Worm (Caenorhabditis elegans) whole organism, L3 larva: ENCODE results near the gene srv-15.

Source experiments
- R02D3.7 ChIP-seq: fragments of 150-350 bp; optimal IDR thresholded peaks from 2 replicates; lab custom pipeline; 2014; ENCODE audit warnings: missing biosample characterization, missing genetic modification characterization
- ZK546.5 ChIP-seq: sonication (generic microtip); optimal IDR thresholded peaks from 2 replicates; lab custom pipeline; 2017; ENCODE audit warnings: missing biosample characterization, missing genetic modification characterization
- aly-2 ChIP-seq: fragments of 150-350 bp; optimal IDR thresholded peaks from 2 replicates; lab custom pipeline; 2014; ENCODE audit warnings: missing biosample characterization, missing genetic modification characterization
- ama-1 ChIP-seq: fragments of 150-350 bp; optimal IDR thresholded peaks from 2 replicates; lab custom pipeline; 2018
- ceh-16 ChIP-seq: sonication (generic microtip); optimal IDR thresholded peaks from 2 replicates; lab custom pipeline; 2017; ENCODE audit warnings: missing biosample characterization, missing genetic modification characterization
- ceh-28 ChIP-seq: fragments of 150-350 bp; optimal IDR thresholded peaks from 2 replicates; lab custom pipeline; 2014; ENCODE audit warnings: missing biosample characterization, missing genetic modification reagents, missing genetic modification characterization
- ceh-82 ChIP-seq: fragments of 150-350 bp; optimal IDR thresholded peaks from 2 replicates; lab custom pipeline; 2014; ENCODE audit warnings: missing biosample characterization, missing genetic modification characterization
- daf-12 ChIP-seq: fragments of 150-350 bp; optimal IDR thresholded peaks from 2 replicates; lab custom pipeline; 2014; ENCODE audit warnings: missing biosample characterization, missing genetic modification reagents, missing genetic modification characterization
- egl-5 ChIP-seq: fragments of 150-350 bp; optimal IDR thresholded peaks from 2 replicates; lab custom pipeline; 2017; ENCODE audit warnings: missing biosample characterization, missing genetic modification reagents, missing genetic modification characterization, inconsistent platforms
- elt-1 ChIP-seq: fragments of 150-350 bp; optimal IDR thresholded peaks from 2 replicates; lab custom pipeline; 2014; ENCODE audit warnings: missing biosample characterization, missing genetic modification characterization
- elt-2 ChIP-seq: sonication (generic microtip); optimal IDR thresholded peaks from 2 replicates; lab custom pipeline; 2016; ENCODE audit warnings: missing genetic modification reagents, mild to moderate bottlenecking, missing genetic modification characterization, missing compliant biosample characterization
- elt-3 ChIP-seq, 3 experiments: fragments of 150-350 bp in 1 of 3; sonication (generic microtip) in 2 of 3; optimal IDR thresholded peaks; 2 replicates in 2 of 3; 4 replicates in 1 of 3; lab custom pipeline; 2014 to 2017; ENCODE audit warnings: missing biosample characterization in 3 of 3, missing genetic modification characterization in 3 of 3
- eor-1 ChIP-seq, 2 experiments: fragments of 150-350 bp; optimal IDR thresholded peaks; 2 replicates each; lab custom pipeline; 2014 to 2018; ENCODE audit warnings: missing biosample characterization in 2 of 2, missing genetic modification characterization in 2 of 2
- fkh-10 ChIP-seq: sonication (generic microtip); optimal IDR thresholded peaks from 2 replicates; lab custom pipeline; 2017; ENCODE audit warnings: missing biosample characterization, missing genetic modification reagents, missing genetic modification characterization
- fkh-2 ChIP-seq: fragments of 150-350 bp; optimal IDR thresholded peaks from 2 replicates; lab custom pipeline; 2014; ENCODE audit warnings: missing biosample characterization, missing genetic modification reagents, missing genetic modification characterization
- fos-1 ChIP-seq: fragments of 150-350 bp; optimal IDR thresholded peaks from 2 replicates; lab custom pipeline; 2014; ENCODE audit warnings: missing biosample characterization, missing genetic modification characterization
- hmg-11 ChIP-seq: sonication (generic microtip); optimal IDR thresholded peaks from 2 replicates; lab custom pipeline; 2016; ENCODE audit warnings: missing genetic modification characterization, missing compliant biosample characterization
- lin-15B ChIP-seq: fragments of 150-350 bp; optimal IDR thresholded peaks from 2 replicates; lab custom pipeline; 2014; ENCODE audit warnings: missing biosample characterization, missing genetic modification characterization
- lin-39 ChIP-seq: fragments of 150-350 bp; optimal IDR thresholded peaks from 2 replicates; lab custom pipeline; 2018; ENCODE audit warnings: missing biosample characterization, missing genetic modification reagents, missing genetic modification characterization
- mdl-1 ChIP-seq: fragments of 150-350 bp; optimal IDR thresholded peaks from 2 replicates; lab custom pipeline; 2014; ENCODE audit warnings: missing biosample characterization, missing genetic modification characterization
- mml-1 ChIP-seq: fragments of 150-350 bp; sonication (generic microtip); optimal IDR thresholded peaks from 3 replicates; lab custom pipeline; 2014; ENCODE audit warnings: missing biosample characterization, missing genetic modification characterization
- nhr-12 ChIP-seq: fragments of 150-350 bp; optimal IDR thresholded peaks from 2 replicates; lab custom pipeline; 2014; ENCODE audit warnings: missing biosample characterization, missing genetic modification characterization
- nhr-23 ChIP-seq: fragments of 150-350 bp; optimal IDR thresholded peaks from 2 replicates; lab custom pipeline; 2014; ENCODE audit warnings: missing biosample characterization, missing genetic modification reagents, missing genetic modification characterization
- nhr-237 ChIP-seq: fragments of 150-350 bp; optimal IDR thresholded peaks from 2 replicates; lab custom pipeline; 2014; ENCODE audit warnings: missing biosample characterization, missing genetic modification characterization
- nhr-25 ChIP-seq: sonication (generic microtip); optimal IDR thresholded peaks from 2 replicates; lab custom pipeline; 2017; ENCODE audit warnings: missing biosample characterization, missing genetic modification characterization
- nhr-28 ChIP-seq: fragments of 150-350 bp; optimal IDR thresholded peaks from 2 replicates; lab custom pipeline; 2014; ENCODE audit warnings: missing biosample characterization, missing genetic modification characterization
- nhr-43 ChIP-seq: sonication (generic microtip); optimal IDR thresholded peaks from 2 replicates; lab custom pipeline; 2016; ENCODE audit warnings: mild to moderate bottlenecking, missing genetic modification characterization, missing compliant biosample characterization; ENCODE audit not compliant: poor library complexity, severe bottlenecking
- nhr-67 ChIP-seq: fragments of 150-350 bp; optimal IDR thresholded peaks from 2 replicates; lab custom pipeline; 2014; ENCODE audit warnings: missing biosample characterization, missing genetic modification characterization
- nhr-76 ChIP-seq: fragments of 150-350 bp; sonication (generic microtip); optimal IDR thresholded peaks from 5 replicates; lab custom pipeline; 2014; ENCODE audit warnings: missing biosample characterization, missing genetic modification characterization
- pha-4 ChIP-seq: fragments of 150-350 bp; optimal IDR thresholded peaks from 2 replicates; lab custom pipeline; 2014; ENCODE audit warnings: missing biosample characterization, missing genetic modification reagents, missing genetic modification characterization
- pqm-1 ChIP-seq: fragments of 150-350 bp; optimal IDR thresholded peaks from 2 replicates; lab custom pipeline; 2017; ENCODE audit warnings: missing biosample characterization, missing genetic modification characterization, inconsistent platforms
- sea-2 ChIP-seq: fragments of 150-350 bp; sonication (generic microtip); optimal IDR thresholded peaks from 4 replicates; lab custom pipeline; 2014; ENCODE audit warnings: missing biosample characterization, missing genetic modification reagents, missing genetic modification characterization
- skn-1 ChIP-seq: fragments of 150-350 bp; optimal IDR thresholded peaks from 2 replicates; lab custom pipeline; 2014; ENCODE audit warnings: missing biosample characterization, missing genetic modification characterization
- snpc-4 ChIP-seq: fragments of 150-350 bp; optimal IDR thresholded peaks from 2 replicates; lab custom pipeline; 2014; ENCODE audit warnings: missing biosample characterization, missing genetic modification characterization
- tbx-2 ChIP-seq: sonication (generic microtip); optimal IDR thresholded peaks from 2 replicates; lab custom pipeline; 2016; ENCODE audit warnings: mild to moderate bottlenecking, missing genetic modification characterization, missing compliant biosample characterization
- unc-39 ChIP-seq: sonication (generic microtip); optimal IDR thresholded peaks from 4 replicates; lab custom pipeline; 2017; ENCODE audit warnings: missing biosample characterization, missing genetic modification characterization
- unc-62 ChIP-seq: fragments of 150-350 bp; sonication (generic microtip); optimal IDR thresholded peaks from 4 replicates; lab custom pipeline; 2014; ENCODE audit warnings: missing biosample characterization, missing genetic modification reagents, missing genetic modification characterization
- zag-1 ChIP-seq: fragments of 150-350 bp; optimal IDR thresholded peaks from 2 replicates; lab custom pipeline; 2014; ENCODE audit warnings: missing biosample characterization, missing genetic modification characterization

Gene srv-15

ce11 chrIV:15883922-15884321, 22.5 kb upstream of the srv-15 start, which contains the start of gene Y105C5B.3:
Gene Y105C5B.3 (plus strand): TSS chrIV:15884222.
- no peak for TF ChIP-seq elt-2 (tag; lab: Kevin White, UChicago)
- TF ChIP-seq fkh-10 (GFP tag; lab: Kevin White, UChicago): no peak
- TF ChIP-seq ama-1 (lab: Kevin White, UChicago): no peak
- TF ChIP-seq ceh-82 (tag; lab: Kevin White, UChicago): no peak
- no peak for TF ChIP-seq sea-2 (GFP tag; lab: Kevin White, UChicago)
- TF ChIP-seq R02D3.7: no peak
- no peak for TF ChIP-seq mdl-1 (tag; lab: Kevin White, UChicago)
- TF ChIP-seq nhr-25: no peak
- TF ChIP-seq nhr-67 (tag; lab: Kevin White, UChicago): no peak
- no peak for TF ChIP-seq nhr-23 (tag; lab: Kevin White, UChicago)
- no peak for TF ChIP-seq fos-1
- TF ChIP-seq ceh-16 (tag; lab: Kevin White, UChicago): no peak
- TF ChIP-seq eor-1 (tag; optimal IDR thresholded peaks at IDR 0.05; lab: Kevin White, UChicago): no peak
- no peak for TF ChIP-seq nhr-237

- TF ChIP-seq elt-2 (tag; lab: Kevin White, UChicago) (no peak), pha-4 (tag; lab: Kevin White, UChicago) (no peak), ZK546.5 (tag; lab: Kevin White, UChicago) (no peak), unc-62 (GFP tag; lab: Kevin White, UChicago) (no peak), unc-39 (no peak), egl-5 (no peak), sea-2 (GFP tag; lab: Kevin White, UChicago) (no peak), nhr-25 (no peak), nhr-43 (tag; lab: Kevin White, UChicago) (no peak), lin-15B (tag; lab: Kevin White, UChicago) (no peak)
- TF ChIP-seq, all 47 proteins: peak for 0
Observed at ce11 chrIV:15894133-15894532, 12.2 kb upstream of the srv-15 start, which contains the start of gene srv-14. Gene srv-14 (minus strand): TSS chrIV:15894233.

DNA sequence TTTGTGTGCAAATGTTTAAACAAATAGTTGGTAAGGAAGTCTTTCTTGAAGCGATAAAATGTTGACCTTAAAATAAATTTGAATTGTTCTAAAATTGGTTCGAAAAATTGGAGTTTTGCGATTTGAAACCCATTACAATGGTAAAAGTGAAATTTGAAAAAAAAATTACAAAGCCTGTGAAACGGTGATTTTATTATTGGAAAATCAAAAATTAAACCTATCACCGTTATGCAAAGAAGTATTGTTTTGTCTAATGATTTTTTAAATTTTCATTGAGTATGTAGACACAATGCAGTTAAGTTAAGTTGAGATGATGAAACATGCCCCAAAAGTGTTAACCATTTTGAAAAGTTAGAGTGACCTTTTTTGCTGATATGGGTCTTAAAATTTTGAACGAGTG, 11.6 kb upstream of the srv-15 start:
- TF ChIP-seq nhr-25: no peak
- no peak for TF ChIP-seq daf-12
- no peak for TF ChIP-seq elt-3 (tag; optimal IDR thresholded peaks at IDR 0.05; lab: Kevin White, UChicago)
- no peak for TF ChIP-seq ceh-28 (tag; lab: Kevin White, UChicago)
- no peak for TF ChIP-seq hmg-11 (tag; lab: Kevin White, UChicago)
- TF ChIP-seq elt-1 (tag; lab: Kevin White, UChicago): no peak
- no peak for TF ChIP-seq unc-39
- TF ChIP-seq nhr-28: no peak
- TF ChIP-seq mml-1 (tag; lab: Kevin White, UChicago): no peak
- no peak for TF ChIP-seq R02D3.7
- TF ChIP-seq sea-2 (GFP tag; lab: Kevin White, UChicago): no peak
- TF ChIP-seq eor-1 (tag; optimal IDR thresholded peaks at IDR 0.05; lab: Kevin White, UChicago): no peak
- TF ChIP-seq lin-39 (tag; lab: Kevin White, UChicago): no peak
- no peak for TF ChIP-seq zag-1
- no peak for TF ChIP-seq lin-15B (tag; lab: Kevin White, UChicago)
- no peak for TF ChIP-seq pqm-1 (tag; lab: Kevin White, UChicago)

- no peak for TF ChIP-seq ceh-28 (tag; lab: Kevin White, UChicago)
- no peak for TF ChIP-seq nhr-43 (tag; lab: Kevin White, UChicago)
- no peak for TF ChIP-seq lin-15B (tag; lab: Kevin White, UChicago)
Observed at ce11 chrIV:15900158-15900557, 6.2 kb upstream of the srv-15 start.

DNA sequence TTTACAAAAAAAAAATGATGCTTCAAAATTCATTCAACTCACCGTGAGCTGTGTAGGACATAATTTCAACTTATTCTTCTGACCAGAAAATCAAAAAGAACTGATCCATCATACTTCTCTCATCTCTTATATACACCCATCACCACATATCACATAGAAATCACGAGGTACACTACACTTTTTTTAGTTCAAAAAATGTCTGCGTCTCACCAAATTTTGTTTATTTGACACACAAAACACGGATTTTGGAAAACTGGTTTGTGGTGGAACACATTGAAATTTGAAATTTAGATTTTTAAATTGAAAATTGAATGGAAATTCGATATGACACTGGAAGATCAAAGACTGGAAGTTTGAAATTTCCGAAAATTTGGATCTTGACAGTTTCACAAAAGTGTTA, 5.3 kb upstream of the srv-15 start, which contains the start of gene Y105C5B.5:
Y105C5B.5 (minus strand) TSS at position 103 of the 400 bp plus-strand sequence.
- TF ChIP-seq nhr-23 (tag; lab: Kevin White, UChicago): peak; percentile 3
- TF ChIP-seq elt-3 (tag; optimal IDR thresholded peaks at IDR 0.05; lab: Kevin White, UChicago): no peak

DNA sequence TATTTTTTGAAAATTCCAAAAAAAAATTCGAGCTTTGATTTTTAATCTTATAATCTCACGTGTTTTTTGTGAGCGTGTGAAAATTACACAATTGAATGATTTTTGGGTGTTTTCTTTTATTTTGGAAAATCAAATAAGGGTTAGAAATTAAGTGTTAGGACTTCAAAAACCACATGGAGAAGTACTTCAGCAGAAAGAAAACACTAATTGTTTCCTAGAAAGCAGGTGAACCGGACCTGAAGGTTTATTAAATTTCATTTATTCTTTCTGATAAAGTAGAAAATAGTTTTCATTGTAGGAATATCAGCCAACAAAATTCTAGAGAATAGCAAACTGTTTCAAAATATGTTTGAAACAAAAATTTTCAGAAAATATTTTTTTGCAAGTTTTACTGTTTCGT, 1.9 kb downstream of the srv-15 start:
- TF ChIP-seq fkh-2 (tag; lab: Kevin White, UChicago) (no peak), lin-15B (tag; lab: Kevin White, UChicago) (no peak), aly-2 (tag; lab: Kevin White, UChicago) (no peak), nhr-28 (no peak), R02D3.7 (no peak), tbx-2 (tag; lab: Kevin White, UChicago) (no peak), ZK546.5 (tag; lab: Kevin White, UChicago) (no peak), eor-1 (tag; optimal IDR thresholded peaks at IDR 0.05; lab: Kevin White, UChicago) (no peak), unc-39 (no peak), skn-1 (tag; lab: Kevin White, UChicago) (no peak), sea-2 (GFP tag; lab: Kevin White, UChicago) (no peak), nhr-12 (tag; lab: Kevin White, UChicago) (no peak), ceh-82 (tag; lab: Kevin White, UChicago) (no peak), mml-1 (tag; lab: Kevin White, UChicago) (no peak), snpc-4 (tag; lab: Kevin White, UChicago) (no peak), unc-62 (GFP tag; lab: Kevin White, UChicago) (no peak), nhr-76 (tag; lab: Kevin White, UChicago) (no peak)
- TF ChIP-seq, all 47 proteins: peak for 0
